Worm (Caenorhabditis elegans): ENCODE measurements around the gene fem-3.

DNA sequence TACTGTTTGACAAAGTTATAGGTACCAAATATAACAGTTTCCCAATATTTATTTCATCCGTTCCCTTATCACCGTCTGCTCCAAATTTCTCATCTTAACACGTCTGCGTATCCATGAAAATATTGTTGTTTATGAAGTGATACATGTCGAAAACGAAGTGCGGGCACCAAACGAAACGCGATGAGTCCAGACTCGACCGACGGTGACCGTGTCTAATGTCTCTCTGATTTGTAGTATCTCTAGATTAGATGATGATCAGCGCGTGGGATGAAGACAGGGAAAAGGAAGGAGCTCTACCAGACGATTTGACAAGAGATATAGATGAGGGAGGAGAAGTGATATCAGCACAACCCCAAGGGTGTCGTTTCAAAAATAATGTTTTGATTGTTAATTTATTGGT lies 24.6 kb upstream of the fem-3 start:
- TF ChIP-seq ama-1 (optimal IDR thresholded peaks at IDR 0.05) (no peak), tra-4 (tag; optimal IDR thresholded peaks at IDR 0.05) (no peak), ets-7 (tag; optimal IDR thresholded peaks at IDR 0.05) (no peak), scrt-1 (GFP tag; IDR thresholded peaks at IDR 0.05) (no peak), tbx-37 (GFP tag; conservative IDR thresholded peaks at IDR 0.05) (no peak), pes-1 (GFP tag; IDR thresholded peaks at IDR 0.05) (no peak), B0310.2 (tag; optimal IDR thresholded peaks at IDR 0.05) (no peak), aly-1 (tag; optimal IDR thresholded peaks at IDR 0.05) (no peak), flt-1 (GFP tag; IDR thresholded peaks at IDR 0.05) (no peak), sea-1 (GFP tag; conservative IDR thresholded peaks at IDR 0.05) (no peak), ceh-13 (GFP tag; optimal IDR thresholded peaks at IDR 0.05) (no peak), hnd-1 (tag; optimal IDR thresholded peaks at IDR 0.05) (no peak), hmbx-1 (tag; optimal IDR thresholded peaks at IDR 0.05) (no peak), tbx-11 (GFP tag; IDR thresholded peaks at IDR 0.05) (no peak)
